Worm (Caenorhabditis elegans) whole organism, young adult: ENCODE data around the gene lips-2.

ENCODE experiments used
- C17E4.6 ChIP-seq: fragments of 200-800 bp; sonication (Bioruptor generic); IDR thresholded peaks from 2 replicates; pipeline ENCODE4 v1.3.6; 2022; ENCODE audit warnings: missing genetic modification reagents, missing genetic modification characterization, missing compliant biosample characterization
- F10E7.11 ChIP-seq: sonication (generic microtip); optimal IDR thresholded peaks from 2 replicates; lab custom pipeline; 2017; ENCODE audit warnings: mild to moderate bottlenecking, missing genetic modification characterization, moderate library complexity, missing compliant biosample characterization
- K11D2.4 ChIP-seq: fragments of 200-800 bp; sonication (Bioruptor generic); IDR thresholded peaks from 2 replicates; pipeline ENCODE4 v1.3.6; 2022; ENCODE audit warnings: missing genetic modification reagents, missing genetic modification characterization, missing compliant biosample characterization
- K12H6.12 ChIP-seq: fragments of 200-800 bp; sonication (Bioruptor generic); optimal IDR thresholded peaks from 2 replicates; lab custom pipeline; 2018; ENCODE audit warnings: mild to moderate bottlenecking, missing genetic modification characterization, missing compliant biosample characterization
- ZK185.1 ChIP-seq: sonication (generic microtip); optimal IDR thresholded peaks from 2 replicates; lab custom pipeline; 2016; ENCODE audit warnings: mild to moderate bottlenecking, missing genetic modification characterization, missing compliant biosample characterization; ENCODE audit not compliant: poor library complexity, severe bottlenecking
- dpl-1 ChIP-seq: fragments of 150-350 bp; optimal IDR thresholded peaks from 2 replicates; lab custom pipeline; 2014; ENCODE audit warnings: missing biosample characterization, missing genetic modification reagents, missing genetic modification characterization
- ets-4 ChIP-seq: fragments of 200-800 bp; sonication (Bioruptor generic); optimal IDR thresholded peaks from 2 replicates; lab custom pipeline; 2018; ENCODE audit warnings: mild to moderate bottlenecking, missing genetic modification characterization, missing compliant biosample characterization
- fkh-3 ChIP-seq: sonication (generic microtip); optimal IDR thresholded peaks from 2 replicates; lab custom pipeline; 2016; ENCODE audit warnings: mild to moderate bottlenecking, missing genetic modification characterization, missing compliant biosample characterization
- hmg-20 ChIP-seq: fragments of 200-800 bp; sonication (Bioruptor generic); IDR thresholded peaks from 2 replicates; pipeline ENCODE4 v1.3.6; 2022; ENCODE audit warnings: missing genetic modification reagents, missing genetic modification characterization, missing compliant biosample characterization
- madf-10 ChIP-seq: sonication (generic microtip); optimal IDR thresholded peaks from 2 replicates; lab custom pipeline; 2016; ENCODE audit warnings: mild to moderate bottlenecking, missing genetic modification characterization, missing compliant biosample characterization
- pha-4 ChIP-seq: fragments of 150-350 bp; sonication (generic microtip); optimal IDR thresholded peaks from 2 replicates; lab custom pipeline; 2014; ENCODE audit warnings: missing biosample characterization, missing genetic modification reagents, missing genetic modification characterization
- snpc-4 ChIP-seq, 5 experiments: fragments of 150-350 bp in 1 of 5; sonication (generic microtip) in 4 of 5; optimal IDR thresholded peaks; 2 replicates each; lab custom pipeline; 2014 to 2018; ENCODE audit warnings: missing genetic modification characterization in 5 of 5, missing biosample characterization in 3 of 5, antibody characterized with exemption in 2 of 5, mild to moderate bottlenecking in 2 of 5, missing compliant biosample characterization in 2 of 5, missing genotype in 2 of 5, moderate library complexity in 2 of 5, missing genetic modification reagents in 1 of 5
- unc-62 ChIP-seq: fragments of 150-350 bp; optimal IDR thresholded peaks from 2 replicates; lab custom pipeline; 2014; ENCODE audit warnings: missing biosample characterization, missing genetic modification reagents, missing genetic modification characterization
- ztf-28 ChIP-seq: fragments of 200-800 bp; sonication (Bioruptor generic); IDR thresholded peaks from 2 replicates; pipeline ENCODE4 v1.3.6; 2022; ENCODE audit warnings: missing genetic modification reagents, missing genetic modification characterization, missing compliant biosample characterization

- no peak for TF ChIP-seq pha-4 (tag; lab: Kevin White, UChicago)
- TF ChIP-seq F10E7.11 (tag; lab: Kevin White, UChicago) = no peak
- no peak for TF ChIP-seq snpc-4 (GFP tag; optimal IDR thresholded peaks at IDR 0.05; lab: Kevin White, UChicago)
- no peak for TF ChIP-seq snpc-4 (tag; optimal IDR thresholded peaks at IDR 0.05; lab: Kevin White, UChicago)
- no peak for TF ChIP-seq hmg-20
- TF ChIP-seq ets-4 (GFP tag; lab: Kevin White, UChicago) = no peak
- no peak for TF ChIP-seq dpl-1 (GFP tag; lab: Kevin White, UChicago)
- no peak for TF ChIP-seq K12H6.12 (tag; lab: Kevin White, UChicago)
- no peak for TF ChIP-seq fkh-3 (tag; lab: Kevin White, UChicago)
- TF ChIP-seq ztf-28 (GFP tag; lab: Robert Waterston, UW) = no peak
- no peak for TF ChIP-seq K11D2.4 (GFP tag; lab: Robert Waterston, UW)
- TF ChIP-seq madf-10 (tag; lab: Kevin White, UChicago) = no peak
- TF ChIP-seq C17E4.6 (GFP tag; lab: Robert Waterston, UW) = no peak
- TF ChIP-seq unc-62 (GFP tag; lab: Kevin White, UChicago) = no peak
- no peak for TF ChIP-seq ZK185.1
Observed at ce11 chrX:12294263-12294662, 8.7 kb downstream of the lips-2 start, which contains the start of gene W06D11.1.
